Worm (Caenorhabditis elegans) whole organism, early embryonic: ENCODE measurements around the gene lin-9.

ENCODE experiments used
- ets-7 ChIP-seq: sonication (generic microtip); optimal IDR thresholded peaks from 2 replicates; lab custom pipeline; 2016; ENCODE audit warnings: missing genotype, missing genetic modification characterization, missing compliant biosample characterization
- hmbx-1 ChIP-seq: sonication (generic microtip); optimal IDR thresholded peaks from 2 replicates; lab custom pipeline; 2016; ENCODE audit warnings: mild to moderate bottlenecking, missing genetic modification characterization, missing compliant biosample characterization
- hmg-4 ChIP-seq: fragments of 200-800 bp; sonication (Bioruptor generic); optimal IDR thresholded peaks from 2 replicates; lab custom pipeline; 2018; ENCODE audit warnings: mild to moderate bottlenecking, missing genetic modification characterization, missing compliant biosample characterization
- hnd-1 ChIP-seq: sonication (generic microtip); optimal IDR thresholded peaks from 2 replicates; lab custom pipeline; 2016; ENCODE audit warnings: missing genetic modification characterization, missing compliant biosample characterization
- sea-1 ChIP-seq: fragments of 200-800 bp; sonication (Bioruptor generic); conservative IDR thresholded peaks from 2 replicates; pipeline ENCODE4 v1.3.6; 2022; ENCODE audit warnings: missing genetic modification characterization, missing compliant biosample characterization
- tbx-37 ChIP-seq: fragments of 200-800 bp; sonication (Bioruptor generic); conservative IDR thresholded peaks from 2 replicates; pipeline ENCODE4 v1.3.6; 2022; ENCODE audit warnings: missing genetic modification reagents, missing genetic modification characterization, missing compliant biosample characterization

DNA sequence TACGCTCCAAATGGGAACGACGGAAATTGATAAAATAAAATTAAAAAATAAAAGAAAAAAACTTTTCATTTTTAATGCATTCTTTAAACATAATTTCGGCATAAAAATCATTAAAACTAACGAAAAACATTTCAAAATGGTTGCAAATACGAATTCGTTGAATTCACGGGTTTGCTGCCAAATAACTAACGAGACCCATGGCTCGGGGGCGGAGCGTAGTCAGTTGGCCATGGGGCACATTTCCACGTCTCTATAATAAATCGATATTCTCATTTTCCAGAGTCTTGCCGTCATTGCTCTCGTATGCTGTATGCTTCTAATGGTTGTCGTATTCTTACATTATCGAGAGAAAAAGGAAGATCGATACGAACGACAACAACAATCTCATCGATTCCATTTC is 10.5 kb downstream of the lin-9 start, which contains the start of gene ZK637.4:
- TF ChIP-seq tbx-37 (GFP tag; lab: Robert Waterston, UW) (no peak), hmg-4 (GFP tag; lab: Kevin White, UChicago) (no peak), hnd-1 (tag; lab: Kevin White, UChicago) (no peak), hmbx-1 (tag; lab: Kevin White, UChicago) (no peak), ets-7 (no peak), sea-1 (GFP tag; lab: Robert Waterston, UW) (no peak)
